Fruit fly (Drosophila melanogaster): Measurements from ENCODE around the gene CSN8.
A peak's percentile ranks its signal among the peaks of the same experiment; 100 is the strongest.

Gene CSN8

dm6 chr2L:8361204-8361952 lies 3.3 kb upstream of the CSN8 start (continued):
- TF ChIP-seq CG10979 (tag; optimal IDR thresholded peaks at IDR 0.05) (peak; percentile 35), CG12659 (GFP tag; optimal IDR thresholded peaks at IDR 0.05) (peak; percentile 20), odd (GFP tag; optimal IDR thresholded peaks at IDR 0.05) (no peak), cad (GFP tag; optimal IDR thresholded peaks at IDR 0.05) (no peak), sens (GFP tag) (peak; percentile 82), row (GFP tag; IDR thresholded peaks at IDR 0.05) (peak; percentile 41; the same call in 2 of the 3 replicates), eyg (GFP tag; optimal IDR thresholded peaks at IDR 0.05) (no peak), CG10267 (tag; optimal IDR thresholded peaks at IDR 0.05) (peak; percentile 15), CG1233 (GFP tag; optimal IDR thresholded peaks at IDR 0.05) (no peak), D (optimal IDR thresholded peaks at IDR 0.05) (no peak), D (GFP tag; optimal IDR thresholded peaks at IDR 0.05) (peak; percentile 46), sna (GFP tag; IDR thresholded peaks at IDR 0.05; ENCODE audit: partially characterized antibody) (no peak), CG4328 (GFP tag; optimal IDR thresholded peaks at IDR 0.05) (peak; percentile 1), bcd (GFP tag; optimal IDR thresholded peaks at IDR 0.05) (no peak), gsb-n (tag; optimal IDR thresholded peaks at IDR 0.05) (no peak), az2 (GFP tag; optimal IDR thresholded peaks at IDR 0.05) (no peak), prd (optimal IDR thresholded peaks at IDR 0.05) (no peak), prd (GFP tag; IDR thresholded peaks at IDR 0.05) (no peak), CG1792 (GFP tag; optimal IDR thresholded peaks at IDR 0.05) (no peak), pfk (GFP tag; optimal IDR thresholded peaks at IDR 0.05) (peak; percentile 12), ind (GFP tag; optimal IDR thresholded peaks at IDR 0.05) (peak; percentile 2), Hmr (GFP tag; optimal IDR thresholded peaks at IDR 0.05) (peak; percentile 43), chm (GFP tag; IDR thresholded peaks at IDR 0.05) (no peak), CG7987 (GFP tag; optimal IDR thresholded peaks at IDR 0.05) (peak; percentile 2), Ets97D (GFP tag; optimal IDR thresholded peaks at IDR 0.05) (peak; percentile 19), CG12104 (GFP tag; optimal IDR thresholded peaks at IDR 0.05) (no peak), Atf-2 (GFP tag; optimal IDR thresholded peaks at IDR 0.05) (peak; percentile 10), CG31441 (GFP tag; IDR thresholded peaks at IDR 0.05) (0 out of 2 replicates have a peak, but pooled peaks have one; percentile 20), D19B (GFP tag; optimal IDR thresholded peaks at IDR 0.05) (no peak), gcm (GFP tag; optimal IDR thresholded peaks at IDR 0.05) (no peak), CG8089 (GFP tag; optimal IDR thresholded peaks at IDR 0.05) (no peak), NC2α (GFP tag; optimal IDR thresholded peaks at IDR 0.05) (no peak), scrt (GFP tag; optimal IDR thresholded peaks at IDR 0.05) (no peak), sens-2 (GFP tag; IDR thresholded peaks at IDR 0.05) (no peak), da (GFP tag; optimal IDR thresholded peaks at IDR 0.05) (no peak), hbn (GFP tag; IDR thresholded peaks at IDR 0.05; ENCODE audit: partially characterized antibody) (no peak), pros (GFP tag; optimal IDR thresholded peaks at IDR 0.05) (peak; percentile 51), CG32767 (GFP tag; IDR thresholded peaks at IDR 0.05) (no peak), CG17385 (GFP tag; optimal IDR thresholded peaks at IDR 0.05) (peak; percentile 10), CG18619 (GFP tag; optimal IDR thresholded peaks at IDR 0.05) (no peak), CG30403 (GFP tag; optimal IDR thresholded peaks at IDR 0.05) (peak; percentile 40), vfl (GFP tag; optimal IDR thresholded peaks at IDR 0.05) (no peak), CG4617 (GFP tag; optimal IDR thresholded peaks at IDR 0.05; ENCODE audit: borderline replicate concordance) (no peak), pzg (GFP tag; optimal IDR thresholded peaks at IDR 0.05) (no peak), phol (tag; optimal IDR thresholded peaks at IDR 0.05) (peak; percentile 40), bigmax (GFP tag; optimal IDR thresholded peaks at IDR 0.05) (no peak), CG8388 (GFP tag; optimal IDR thresholded peaks at IDR 0.05) (no peak), CG4854 (GFP tag; optimal IDR thresholded peaks at IDR 0.05) (no peak), CG1832 (GFP tag; optimal IDR thresholded peaks at IDR 0.05) (no peak), CG17568 (GFP tag; optimal IDR thresholded peaks at IDR 0.05) (peak; percentile 3)

All from whole organism, embryonic.